Worm (Caenorhabditis elegans) whole organism, L4 larva: Measurements from ENCODE around the gene best-21.
A peak's percentile ranks its signal among the peaks of the same experiment; 100 is the strongest.

Source experiments
- D1046.2 ChIP-seq: fragments of 200-800 bp; sonication (Bioruptor generic); IDR thresholded peaks from 2 replicates; pipeline ENCODE4 v1.3.6; 2022; ENCODE audit warnings: missing genetic modification characterization, missing compliant biosample characterization
- F26F4.8 ChIP-seq: fragments of 200-800 bp; sonication (Bioruptor generic); conservative IDR thresholded peaks from 2 replicates; pipeline ENCODE4 v1.3.6; 2022; ENCODE audit warnings: missing genetic modification characterization, missing compliant biosample characterization
- F37D6.2 ChIP-seq: sonication (generic microtip); optimal IDR thresholded peaks from 2 replicates; lab custom pipeline; 2016; ENCODE audit warnings: mild to moderate bottlenecking, missing genetic modification characterization, missing compliant biosample characterization
- F44E2.7 ChIP-seq: fragments of 200-800 bp; sonication (Bioruptor generic); IDR thresholded peaks from 2 replicates; pipeline ENCODE4 v2.1.2; 2022; ENCODE audit warnings: missing genetic modification characterization, missing compliant biosample characterization
- T26A8.4 ChIP-seq: fragments of 200-800 bp; sonication (Bioruptor generic); IDR thresholded peaks from 2 replicates; pipeline ENCODE4 v1.3.6; 2022; ENCODE audit warnings: missing genetic modification characterization, missing compliant biosample characterization
- Y48G9A.11 ChIP-seq: fragments of 200-800 bp; sonication (Bioruptor generic); IDR thresholded peaks from 2 replicates; pipeline ENCODE4 v1.3.6; 2022; ENCODE audit warnings: missing genetic modification reagents, missing genetic modification characterization, missing compliant biosample characterization
- ZK546.5 ChIP-seq, 2 experiments: sonication (generic microtip); optimal IDR thresholded peaks; 2 replicates each; lab custom pipeline; 2017; ENCODE audit warnings: missing biosample characterization in 2 of 2, missing genetic modification characterization in 2 of 2
- aha-1 ChIP-seq: fragments of 150-350 bp; peaks from one replicate; lab custom pipeline; 2014; ENCODE audit warnings: missing biosample characterization, missing genetic modification characterization
- attf-4 ChIP-seq: sonication (generic microtip); optimal IDR thresholded peaks from 3 replicates; lab custom pipeline; 2017; ENCODE audit warnings: missing biosample characterization, missing genetic modification characterization
- ceh-20 ChIP-seq: fragments of 200-800 bp; sonication (Bioruptor generic); IDR thresholded peaks from 2 replicates; pipeline ENCODE4 v1.3.6; 2022; ENCODE audit warnings: missing genetic modification reagents, missing genetic modification characterization, missing compliant biosample characterization
- ceh-28 ChIP-seq: fragments of 150-350 bp; optimal IDR thresholded peaks from 2 replicates; lab custom pipeline; 2014; ENCODE audit warnings: missing biosample characterization, missing genetic modification reagents, missing genetic modification characterization
- ceh-44 ChIP-seq: fragments of 200-800 bp; sonication (Bioruptor generic); IDR thresholded peaks from 2 replicates; pipeline ENCODE4 v1.3.6; 2022; ENCODE audit warnings: missing genetic modification reagents, missing genetic modification characterization, missing compliant biosample characterization
- ceh-62 ChIP-seq: sonication (generic microtip); optimal IDR thresholded peaks from 2 replicates; lab custom pipeline; 2017; ENCODE audit warnings: missing biosample characterization, missing genetic modification characterization
- daf-12 ChIP-seq: fragments of 150-350 bp; optimal IDR thresholded peaks from 2 replicates; lab custom pipeline; 2014; ENCODE audit warnings: missing biosample characterization, missing genetic modification reagents, missing genetic modification characterization
- daf-16 ChIP-seq, 3 experiments: sonication (generic microtip); optimal IDR thresholded peaks; 2 replicates each; lab custom pipeline; 2016 to 2017; ENCODE audit warnings: missing genetic modification characterization in 3 of 3, missing genetic modification reagents in 3 of 3, mild to moderate bottlenecking in 2 of 3, missing compliant biosample characterization in 2 of 3, missing biosample characterization in 1 of 3, moderate library complexity in 1 of 3
- daf-19 ChIP-seq: fragments of 200-800 bp; sonication (Bioruptor generic); conservative IDR thresholded peaks from 2 replicates; pipeline ENCODE4 v1.3.6; 2022; ENCODE audit warnings: missing genetic modification characterization, missing compliant biosample characterization
- duxl-1 ChIP-seq: sonication (generic microtip); optimal IDR thresholded peaks from 2 replicates; lab custom pipeline; 2016; ENCODE audit warnings: mild to moderate bottlenecking, missing genetic modification characterization, moderate library complexity, missing compliant biosample characterization; ENCODE audit not compliant: poor library complexity
- egl-43 ChIP-seq: fragments of 200-800 bp; sonication (Bioruptor generic); IDR thresholded peaks from 2 replicates; pipeline ENCODE4 v1.3.6; 2022; ENCODE audit warnings: missing genetic modification reagents, missing genetic modification characterization, missing compliant biosample characterization
- fkh-10 ChIP-seq: fragments of 150-350 bp; optimal IDR thresholded peaks from 2 replicates; lab custom pipeline; 2014; ENCODE audit warnings: missing biosample characterization, missing genetic modification reagents, missing genetic modification characterization
- fos-1 ChIP-seq: fragments of 150-350 bp; optimal IDR thresholded peaks from 2 replicates; lab custom pipeline; 2014; ENCODE audit warnings: missing biosample characterization, missing genetic modification characterization
- gei-8 ChIP-seq: fragments of 200-800 bp; sonication (Bioruptor generic); optimal IDR thresholded peaks from 2 replicates; lab custom pipeline; 2018; ENCODE audit warnings: mild to moderate bottlenecking, missing genetic modification characterization, missing compliant biosample characterization
- hif-1 ChIP-seq, 2 experiments: sonication (generic microtip); optimal IDR thresholded peaks; 2 replicates each; lab custom pipeline; 2016 to 2017; ENCODE audit warnings: missing compliant biosample characterization in 2 of 2, missing genetic modification characterization in 2 of 2, missing genetic modification reagents in 2 of 2, missing genotype in 2 of 2, mild to moderate bottlenecking in 1 of 2
- hlh-30 ChIP-seq: sonication (generic microtip); optimal IDR thresholded peaks from 2 replicates; lab custom pipeline; 2017; ENCODE audit warnings: antibody characterized with exemption, mild to moderate bottlenecking, missing genetic modification characterization, missing compliant biosample characterization; ENCODE audit not compliant: insufficient read depth
- hmg-1.1 ChIP-seq: fragments of 200-800 bp; sonication (Bioruptor generic); IDR thresholded peaks from 2 replicates; pipeline ENCODE4 v1.3.6; 2022; ENCODE audit warnings: missing genetic modification reagents, missing genetic modification characterization, missing compliant biosample characterization
- lin-15B ChIP-seq: fragments of 150-350 bp; sonication (generic microtip); optimal IDR thresholded peaks from 3 replicates; lab custom pipeline; 2014; ENCODE audit warnings: missing biosample characterization, missing genetic modification characterization
- lir-3 ChIP-seq: sonication (generic microtip); optimal IDR thresholded peaks from 2 replicates; lab custom pipeline; 2016; ENCODE audit warnings: mild to moderate bottlenecking, missing genetic modification characterization, missing compliant biosample characterization
- madf-5 ChIP-seq, 2 experiments: fragments of 200-800 bp; sonication (Bioruptor generic); IDR thresholded peaks; 2 replicates each; pipeline ENCODE4 v1.3.6; 2022; ENCODE audit warnings: missing compliant biosample characterization in 2 of 2, missing genetic modification characterization in 2 of 2
- madf-9 ChIP-seq: fragments of 200-800 bp; sonication (Bioruptor generic); conservative IDR thresholded peaks from 2 replicates; pipeline ENCODE4 v1.3.6; 2022; ENCODE audit warnings: missing genetic modification reagents, missing genetic modification characterization, missing compliant biosample characterization
- mdl-1 ChIP-seq, 2 experiments: fragments of 150-350 bp in 1 of 2; sonication (generic microtip) in 1 of 2; optimal IDR thresholded peaks; 2 replicates each; lab custom pipeline; 2014 to 2017; ENCODE audit warnings: missing biosample characterization in 2 of 2, missing genetic modification characterization in 2 of 2
- mes-2 ChIP-seq: sonication (generic microtip); optimal IDR thresholded peaks from 2 replicates; lab custom pipeline; 2016; ENCODE audit warnings: missing genotype, mild to moderate bottlenecking, missing genetic modification characterization, missing compliant biosample characterization; ENCODE audit not compliant: poor library complexity, severe bottlenecking
- nhr-25 ChIP-seq: sonication (generic microtip); optimal IDR thresholded peaks from 2 replicates; lab custom pipeline; 2017; ENCODE audit warnings: missing genetic modification characterization, mild to moderate bottlenecking, missing compliant biosample characterization, antibody characterized with exemption, moderate library complexity, borderline replicate concordance; ENCODE audit not compliant: insufficient read depth
- nhr-42 ChIP-seq: fragments of 200-800 bp; sonication (Bioruptor generic); IDR thresholded peaks from 2 replicates; pipeline ENCODE4 v1.3.6; 2022; ENCODE audit warnings: missing genetic modification characterization, missing compliant biosample characterization
- pha-4 ChIP-seq, 2 experiments: fragments of 150-350 bp in 1 of 2; fragments of 200-800 bp in 1 of 2; sonication (Bioruptor generic) in 1 of 2; IDR thresholded peaks in 1 of 2; optimal IDR thresholded peaks in 1 of 2; 2 replicates each; pipeline versions ENCODE4 v1.3.6 to Lab custom; 2014 to 2022; ENCODE audit warnings: missing genetic modification characterization in 2 of 2, missing genetic modification reagents in 2 of 2, missing biosample characterization in 1 of 2, missing compliant biosample characterization in 1 of 2
- sdz-12 ChIP-seq: fragments of 200-800 bp; sonication (Bioruptor generic); optimal IDR thresholded peaks from 2 replicates; lab custom pipeline; 2018; ENCODE audit warnings: mild to moderate bottlenecking, missing genetic modification characterization, missing compliant biosample characterization
- skn-1 ChIP-seq: fragments of 150-350 bp; optimal IDR thresholded peaks from 2 replicates; lab custom pipeline; 2014; ENCODE audit warnings: missing biosample characterization, missing genetic modification characterization
- snpc-1.2 ChIP-seq: fragments of 200-800 bp; sonication (Bioruptor generic); IDR thresholded peaks from 2 replicates; pipeline ENCODE4 v1.3.6; 2022; ENCODE audit warnings: missing genetic modification reagents, missing genetic modification characterization, missing compliant biosample characterization
- spr-1 ChIP-seq: sonication (generic microtip); optimal IDR thresholded peaks from 2 replicates; lab custom pipeline; 2016; ENCODE audit warnings: mild to moderate bottlenecking, missing genetic modification characterization, missing compliant biosample characterization
- unc-130 ChIP-seq: sonication (generic microtip); optimal IDR thresholded peaks from 2 replicates; lab custom pipeline; 2016; ENCODE audit warnings: missing genetic modification reagents, missing genetic modification characterization, missing compliant biosample characterization
- unc-39 ChIP-seq: sonication (generic microtip); optimal IDR thresholded peaks from 2 replicates; lab custom pipeline; 2017; ENCODE audit warnings: missing biosample characterization, missing genetic modification characterization
- vab-7 ChIP-seq: fragments of 200-800 bp; sonication (Bioruptor generic); IDR thresholded peaks from 2 replicates; pipeline ENCODE4 v1.3.6; 2022; ENCODE audit warnings: missing genetic modification reagents, missing genetic modification characterization, missing compliant biosample characterization
- zfp-2 ChIP-seq: sonication (generic microtip); optimal IDR thresholded peaks from 2 replicates; lab custom pipeline; 2016; ENCODE audit warnings: mild to moderate bottlenecking, missing genetic modification characterization, missing compliant biosample characterization
- zip-2 ChIP-seq: fragments of 150-350 bp; optimal IDR thresholded peaks from 2 replicates; lab custom pipeline; 2014; ENCODE audit warnings: missing biosample characterization, missing genetic modification characterization

The best-21 gene

DNA sequence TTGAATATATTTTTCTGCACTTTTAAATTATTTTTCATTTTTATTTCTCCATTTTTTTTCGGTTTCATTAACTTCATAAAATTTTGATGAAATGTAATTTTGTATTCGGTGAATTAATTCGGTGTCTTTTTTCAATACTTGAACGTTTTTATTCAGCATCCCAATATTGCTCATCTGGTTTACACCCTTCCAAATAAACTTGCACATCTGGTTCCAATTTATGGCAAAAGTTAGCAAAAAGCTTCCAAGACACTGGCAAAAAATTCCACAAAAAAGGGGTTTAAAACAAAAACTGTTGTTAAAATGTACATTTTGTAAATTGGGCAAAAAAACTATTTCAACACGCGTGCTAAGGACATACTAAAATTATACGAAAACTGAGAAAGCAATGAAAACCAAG is 22.0 kb upstream of the best-21 start:
- no peak for TF ChIP-seq daf-12 (tag; lab: Kevin White, UChicago)
- TF ChIP-seq Y48G9A.11 (GFP tag; lab: Robert Waterston, UW): no peak
- no peak for TF ChIP-seq zip-2
- TF ChIP-seq zfp-2 (tag; lab: Kevin White, UChicago): no peak
- peak; percentile 28 for TF ChIP-seq aha-1
- TF ChIP-seq unc-130 (GFP tag; lab: Kevin White, UChicago): no peak

DNA sequence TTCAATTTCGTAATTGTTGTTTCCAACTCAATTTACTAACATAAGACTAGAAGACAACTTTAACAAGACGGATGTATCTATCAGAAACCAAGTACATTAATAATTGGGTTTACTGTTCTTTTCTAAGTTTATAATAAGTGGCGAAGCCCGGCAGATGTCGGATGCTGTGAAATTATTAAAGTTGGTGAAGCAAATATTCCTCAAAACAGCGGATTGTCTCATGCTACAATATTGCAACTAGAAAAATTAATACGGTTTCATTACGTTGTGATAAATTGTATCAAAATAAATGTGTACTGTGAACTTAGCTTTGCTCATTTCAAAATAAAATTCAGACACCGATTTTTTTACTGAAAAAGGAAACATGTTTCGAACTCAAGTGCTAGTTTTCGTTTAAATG is 18.6 kb upstream of the best-21 start:
- TF ChIP-seq F37D6.2: no peak
- TF ChIP-seq T26A8.4 (GFP tag; lab: Robert Waterston, UW): no peak
- TF ChIP-seq ceh-62 (tag; lab: Kevin White, UChicago): no peak
- TF ChIP-seq mes-2 (tag; lab: Kevin White, UChicago): no peak
- TF ChIP-seq snpc-1.2: peak; percentile 89
- no peak for TF ChIP-seq ceh-28 (tag; lab: Kevin White, UChicago)

DNA sequence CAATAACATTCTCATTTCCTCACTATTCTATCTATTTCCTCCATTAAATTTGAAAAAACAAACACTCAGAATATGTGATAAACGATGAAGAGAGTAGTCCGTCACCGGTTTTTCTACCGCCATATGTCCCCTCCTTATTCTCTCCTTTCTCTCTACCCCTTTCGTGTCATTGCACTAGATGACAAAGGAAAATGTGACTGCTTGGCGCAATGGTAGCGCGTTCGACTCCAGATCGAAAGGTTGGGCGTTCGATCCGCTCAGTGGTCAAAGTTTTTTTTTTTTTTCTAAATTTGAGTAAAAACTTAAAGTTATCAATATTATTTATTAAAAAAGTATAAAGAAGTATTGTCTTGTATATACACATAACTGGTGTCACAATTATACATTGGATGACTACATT is 12.7 kb upstream of the best-21 start:
- TF ChIP-seq hif-1 (tag; optimal IDR thresholded peaks at IDR 0.05; lab: Kevin White, UChicago): no peak
- no peak for TF ChIP-seq mdl-1 (tag; optimal IDR thresholded peaks at IDR 0.05; lab: Kevin White, UChicago)
- TF ChIP-seq pha-4 (GFP tag; IDR thresholded peaks at IDR 0.05; lab: Robert Waterston, UW): peak; percentile 82
- no peak for TF ChIP-seq pha-4 (tag; optimal IDR thresholded peaks at IDR 0.05; lab: Kevin White, UChicago)
- peak; percentile 50 for TF ChIP-seq daf-19 (GFP tag; lab: Robert Waterston, UW)
- no peak for TF ChIP-seq hlh-30 (tag; lab: Kevin White, UChicago)
- TF ChIP-seq fos-1: no peak
- 0 out of 2 replicates have a peak, but pooled peaks have one; percentile 24 for TF ChIP-seq nhr-42 (GFP tag; lab: Robert Waterston, UW)
- TF ChIP-seq sdz-12: no peak
- TF ChIP-seq zip-2: no peak
- TF ChIP-seq lir-3 (tag; lab: Kevin White, UChicago): peak; percentile 5
- no peak for TF ChIP-seq egl-43 (GFP tag; lab: Robert Waterston, UW)
- TF ChIP-seq madf-9 (GFP tag; lab: Robert Waterston, UW): no peak
- TF ChIP-seq fkh-10: no peak
- TF ChIP-seq skn-1 (tag; lab: Kevin White, UChicago): no peak
- TF ChIP-seq unc-130 (GFP tag; lab: Kevin White, UChicago): peak; percentile 12
- no peak for TF ChIP-seq spr-1 (tag; lab: Kevin White, UChicago)
- TF ChIP-seq gei-8 (GFP tag; lab: Kevin White, UChicago): no peak
- TF ChIP-seq ceh-20 (GFP tag; lab: Robert Waterston, UW): no peak
- TF ChIP-seq snpc-1.2: peak; percentile 98
- no peak for TF ChIP-seq ZK546.5 (tag; optimal IDR thresholded peaks at IDR 0.05; lab: Kevin White, UChicago)
- 0 out of 2 replicates have a peak, but pooled peaks have one; percentile 50 for TF ChIP-seq F44E2.7 (GFP tag; lab: Robert Waterston, UW)
- TF ChIP-seq F26F4.8: 0 out of 2 replicates have a peak, but pooled peaks have one; percentile 21
- TF ChIP-seq lin-15B: no peak
- no peak for TF ChIP-seq nhr-25 (tag; lab: Kevin White, UChicago)
- TF ChIP-seq ceh-44: no peak
- TF ChIP-seq daf-16 (GFP tag; optimal IDR thresholded peaks at IDR 0.05; lab: Kevin White, UChicago): peak in 1 of 2 experiments; percentile 49
- TF ChIP-seq daf-16 (tag; optimal IDR thresholded peaks at IDR 0.05; lab: Kevin White, UChicago): no peak
- no peak for TF ChIP-seq duxl-1 (tag; lab: Kevin White, UChicago)
- no peak for TF ChIP-seq hmg-1.1 (GFP tag; lab: Robert Waterston, UW)
- no peak; the same call in 1 of the 2 replicates for TF ChIP-seq vab-7 (GFP tag; lab: Robert Waterston, UW)
- peak; percentile 95 for TF ChIP-seq aha-1
- TF ChIP-seq unc-39: no peak
- no peak for TF ChIP-seq D1046.2 (GFP tag; lab: Robert Waterston, UW)
- TF ChIP-seq zfp-2 (tag; lab: Kevin White, UChicago): no peak
- no peak for TF ChIP-seq attf-4 (tag; lab: Kevin White, UChicago)
- TF ChIP-seq madf-5 (GFP tag; IDR thresholded peaks at IDR 0.05; lab: Robert Waterston, UW): peak; percentile 32 to 68; a peak in 2 of 4 replicates
